Fruit fly (Drosophila melanogaster) whole organism, adult: ENCODE data around the gene CG14109.

ENCODE experiments used
- CG11617 ChIP-seq: fragments of 200-800 bp; sonication (Bioruptor generic); optimal IDR thresholded peaks from 2 replicates; lab custom pipeline; 2017; ENCODE audit warnings: mild to moderate bottlenecking, missing biosample characterization, missing genetic modification reagents, missing genetic modification characterization
- CG12768 ChIP-seq: fragments of 200-800 bp; sonication (Bioruptor generic); optimal IDR thresholded peaks from 2 replicates; lab custom pipeline; 2017; ENCODE audit warnings: missing biosample characterization, missing genetic modification characterization, mild to moderate bottlenecking, moderate library complexity, missing genetic modification reagents
- CG1620 ChIP-seq: fragments of 200-800 bp; sonication (Bioruptor generic); optimal IDR thresholded peaks from 2 replicates; lab custom pipeline; 2016; ENCODE audit warnings: missing biosample characterization, missing genetic modification characterization
- CG7045 ChIP-seq: fragments of 200-800 bp; sonication (Bioruptor generic); optimal IDR thresholded peaks from 2 replicates; lab custom pipeline; 2017; ENCODE audit warnings: missing biosample characterization, mild to moderate bottlenecking, missing genetic modification characterization
- CG7101 ChIP-seq: fragments of 200-800 bp; sonication (Bioruptor generic); optimal IDR thresholded peaks from 2 replicates; lab custom pipeline; 2018; ENCODE audit warnings: missing biosample characterization, mild to moderate bottlenecking, missing genetic modification characterization, moderate library complexity
- cic ChIP-seq: fragments of 200-800 bp; sonication (Bioruptor generic); optimal IDR thresholded peaks from 2 replicates; lab custom pipeline; 2017; ENCODE audit warnings: missing biosample characterization, mild to moderate bottlenecking, missing genetic modification characterization, moderate library complexity
- cnc ChIP-seq, 2 experiments: fragments of >200 bp; optimal IDR thresholded peaks; 2 replicates each; lab custom pipeline; 2017
- pad ChIP-seq: fragments of 200-800 bp; sonication (Bioruptor generic); optimal IDR thresholded peaks from 3 replicates; lab custom pipeline; 2017; ENCODE audit warnings: missing biosample characterization, missing genetic modification characterization, mild to moderate bottlenecking, moderate library complexity, missing genetic modification reagents
- tj ChIP-seq: fragments of 200-800 bp; sonication (Bioruptor generic); optimal IDR thresholded peaks from 3 replicates; lab custom pipeline; 2017; ENCODE audit warnings: missing biosample characterization, mild to moderate bottlenecking, missing genetic modification characterization, moderate library complexity

CG14109 gene

DNA sequence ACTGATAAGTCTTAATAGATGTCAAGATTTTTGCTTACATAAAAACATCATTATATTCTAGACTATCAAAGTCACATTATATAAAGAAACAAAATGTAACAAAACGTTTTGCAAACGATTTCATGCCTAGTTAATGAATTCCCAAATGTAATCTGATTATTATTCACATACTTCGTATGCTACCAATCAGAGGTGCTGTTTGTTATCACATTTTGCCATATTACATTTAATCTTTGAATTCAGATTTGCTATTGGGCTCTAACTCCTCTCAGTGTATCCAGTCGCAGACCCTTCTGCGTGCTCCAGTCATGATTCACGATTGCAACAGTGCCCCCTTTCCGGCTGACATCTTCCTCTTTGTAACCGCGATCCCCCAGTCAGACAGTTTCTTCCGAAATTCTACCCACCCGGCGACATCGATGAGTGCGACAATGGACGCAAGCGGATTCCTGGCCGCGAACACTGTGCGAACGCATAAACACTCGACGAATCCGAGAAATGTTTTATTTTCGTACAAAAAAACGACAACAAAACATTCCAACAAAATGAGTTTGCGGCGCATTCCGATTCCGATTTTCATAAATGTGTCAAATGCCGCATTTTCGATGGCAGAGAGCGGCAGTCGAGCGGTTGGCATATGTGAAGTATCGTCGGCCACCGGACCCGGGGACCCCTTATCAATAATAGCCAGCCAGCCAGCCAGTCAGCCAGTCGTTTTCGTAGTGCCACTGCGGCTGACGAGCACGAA lies 47.6 kb downstream of the CG14109 start:
- TF ChIP-seq CG7045 (GFP tag; lab: Kevin White, UChicago): no peak
- no peak for TF ChIP-seq CG11617 (GFP tag; lab: Kevin White, UChicago)
- TF ChIP-seq CG12768 (GFP tag; lab: Kevin White, UChicago): no peak
- no peak for TF ChIP-seq CG1620 (GFP tag; lab: Kevin White, UChicago)
- TF ChIP-seq pad (GFP tag; lab: Kevin White, UChicago): no peak
- TF ChIP-seq cnc (optimal IDR thresholded peaks at IDR 0.05; lab: Kevin White, UChicago): no peak
- TF ChIP-seq CG7101 (tag; lab: Kevin White, UChicago): no peak

DNA sequence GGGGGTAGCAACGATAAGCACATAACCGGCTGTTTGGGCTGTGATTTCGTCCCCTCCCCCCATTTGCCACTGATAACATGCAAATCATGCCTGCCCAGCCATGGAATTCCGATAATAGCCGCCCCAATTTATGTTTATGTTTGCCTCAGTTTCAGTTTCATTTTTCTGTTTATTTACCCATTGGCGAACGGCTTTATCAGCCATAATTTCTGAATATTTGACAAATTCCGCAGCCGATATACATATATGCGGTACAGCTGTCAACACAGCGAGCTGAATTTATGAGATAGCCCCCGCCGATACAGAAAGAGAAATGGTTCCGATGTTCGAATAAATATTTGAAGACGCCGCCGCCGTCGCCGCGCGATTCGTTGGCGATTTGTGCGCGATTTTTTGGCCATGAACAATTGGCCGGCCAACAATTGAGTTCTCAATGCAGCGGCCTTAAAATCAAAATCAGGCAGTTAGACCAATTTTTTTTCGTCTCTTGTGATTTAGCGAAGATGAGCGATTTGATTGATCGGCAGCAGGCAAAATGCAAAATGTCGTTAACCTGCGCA lies 48.6 kb downstream of the CG14109 start:
- TF ChIP-seq CG7045 (GFP tag; lab: Kevin White, UChicago): no peak
- no peak for TF ChIP-seq cic (GFP tag; lab: Kevin White, UChicago)
- peak; percentile 47 for TF ChIP-seq tj (GFP tag; lab: Kevin White, UChicago)

DNA sequence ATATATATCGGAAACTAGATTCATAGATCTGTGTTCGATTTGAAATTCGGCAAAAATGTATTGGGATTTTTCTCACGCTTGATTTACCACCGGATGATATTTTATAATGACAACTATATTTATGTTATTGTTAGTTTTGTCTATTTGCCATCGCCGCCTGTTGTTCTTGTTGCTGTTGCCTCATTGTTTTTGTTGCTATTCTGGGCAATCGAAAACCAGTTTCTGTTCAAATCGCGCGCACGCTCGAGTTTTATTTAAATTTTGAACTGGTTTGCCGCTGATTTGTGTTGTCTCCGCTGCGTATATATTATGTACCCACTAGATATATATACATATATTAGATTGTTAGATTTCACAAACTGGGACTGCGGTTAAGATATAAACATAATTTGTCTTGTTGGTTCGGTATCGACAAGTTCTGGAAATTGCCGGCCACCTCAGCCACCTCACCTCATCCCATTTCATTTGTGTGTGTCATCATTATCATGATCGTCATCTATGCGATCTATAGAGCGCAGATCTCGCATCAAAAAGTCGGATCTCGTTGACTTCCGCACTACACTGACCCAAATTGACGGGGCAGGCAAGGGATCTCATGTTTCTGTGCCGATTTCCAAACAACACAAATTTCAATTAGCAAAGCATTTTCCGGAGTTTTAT lies 50.1 kb downstream of the CG14109 start:
- TF ChIP-seq tj (GFP tag; lab: Kevin White, UChicago) (peak; percentile 36), CG11617 (GFP tag; lab: Kevin White, UChicago) (no peak)
